Fruit fly (Drosophila melanogaster): ENCODE results near the gene CG13998.

Gene CG13998

dm6 chr2L:5943229-5944078 lies 13.2 kb downstream of the CG13998 start, which contains the start of the genes Sfp26Ad and Gpdh1 (continued):
- TF ChIP-seq crp (GFP tag; optimal IDR thresholded peaks at IDR 0.05) (peak in 1 of 2 experiments; percentile 49), fd64A (GFP tag; optimal IDR thresholded peaks at IDR 0.05) (peak; percentile 12), CG11247 (GFP tag; IDR thresholded peaks at IDR 0.05) (peak; percentile 70), CG3407 (GFP tag; optimal IDR thresholded peaks at IDR 0.05) (peak; percentile 67), CG1603 (tag; optimal IDR thresholded peaks at IDR 0.05) (peak; percentile 82), CG6175 (GFP tag; IDR thresholded peaks at IDR 0.05) (peak; percentile 57; the same call in 2 of the 3 replicates), Rx (GFP tag; IDR thresholded peaks at IDR 0.05) (peak; percentile 44), CG13894 (tag; optimal IDR thresholded peaks at IDR 0.05) (peak; percentile 60), Stat92E (GFP tag; optimal IDR thresholded peaks at IDR 0.05) (no peak), Dek (tag; optimal IDR thresholded peaks at IDR 0.05) (peak; percentile 42), fd3F (GFP tag; optimal IDR thresholded peaks at IDR 0.05) (peak; percentile 74), CG42726 (GFP tag; IDR thresholded peaks at IDR 0.05; ENCODE audit: partially characterized antibody) (0 out of 2 replicates have a peak, but pooled peaks have one; percentile 17), CG10462 (GFP tag; optimal IDR thresholded peaks at IDR 0.05) (peak; percentile 49), CG6765 (GFP tag; optimal IDR thresholded peaks at IDR 0.05) (peak; percentile 78), Aef1 (GFP tag; IDR thresholded peaks at IDR 0.05) (peak; percentile 63; the same call in 1 of the 3 replicates), CG10543 (GFP tag; optimal IDR thresholded peaks at IDR 0.05) (peak; percentile 68), ato (GFP tag; IDR thresholded peaks at IDR 0.05; ENCODE audit: partially characterized antibody) (peak; percentile 15; the same call in 1 of the 2 replicates), CG31388 (GFP tag; optimal IDR thresholded peaks at IDR 0.05) (peak; percentile 31), CG4282 (GFP tag; optimal IDR thresholded peaks at IDR 0.05) (peak; percentile 62), CG1602 (GFP tag; optimal IDR thresholded peaks at IDR 0.05) (peak; percentile 79), zen (tag; optimal IDR thresholded peaks at IDR 0.05) (peak; percentile 25), gt (GFP tag; IDR thresholded peaks at IDR 0.05) (0 out of 2 replicates have a peak, but pooled peaks have one; percentile 28), vfl (GFP tag; optimal IDR thresholded peaks at IDR 0.05) (peak; percentile 81), Atf3 (GFP tag; optimal IDR thresholded peaks at IDR 0.05) (peak; percentile 40), Sox100B (GFP tag; optimal IDR thresholded peaks at IDR 0.05) (peak; percentile 34), grn (GFP tag; optimal IDR thresholded peaks at IDR 0.05) (peak; percentile 43), tll (GFP tag; optimal IDR thresholded peaks at IDR 0.05) (peak in 1 of 2 experiments; percentile 12), BEAF-32 (GFP tag; optimal IDR thresholded peaks at IDR 0.05) (peak; percentile 66), amos (GFP tag; IDR thresholded peaks at IDR 0.05; ENCODE audit: partially characterized antibody) (peak; percentile 36), Adf1 (GFP tag; IDR thresholded peaks at IDR 0.05) (peak; percentile 63; the same call in 1 of the 2 replicates), hbn (GFP tag; IDR thresholded peaks at IDR 0.05; ENCODE audit: partially characterized antibody) (no peak; the same call in 1 of the 2 replicates), row (GFP tag; IDR thresholded peaks at IDR 0.05) (peak; percentile 77), Chrac-16 (GFP tag; optimal IDR thresholded peaks at IDR 0.05) (peak; percentile 76), crc (GFP tag; optimal IDR thresholded peaks at IDR 0.05) (peak; percentile 63), gfzf (GFP tag; optimal IDR thresholded peaks at IDR 0.05) (peak; percentile 31), slp2 (GFP tag; optimal IDR thresholded peaks at IDR 0.05) (peak; percentile 59), CG5953 (GFP tag; IDR thresholded peaks at IDR 0.05) (peak; percentile 44; the same call in 1 of the 2 replicates), tap (tag; optimal IDR thresholded peaks at IDR 0.05) (no peak), Doc3 (GFP tag; IDR thresholded peaks at IDR 0.05; ENCODE audit: partially characterized antibody) (no peak; the same call in 2 of the 3 replicates), CG2678 (tag; optimal IDR thresholded peaks at IDR 0.05) (peak; percentile 72), CG31365 (tag; optimal IDR thresholded peaks at IDR 0.05) (peak; percentile 26), CG15011 (GFP tag; optimal IDR thresholded peaks at IDR 0.05) (peak; percentile 12), B-H1 (GFP tag; IDR thresholded peaks at IDR 0.05) (no peak), trh (GFP tag; optimal IDR thresholded peaks at IDR 0.05) (peak; percentile 65), btn (GFP tag; optimal IDR thresholded peaks at IDR 0.05) (peak; percentile 11), Fer2 (tag; optimal IDR thresholded peaks at IDR 0.05) (peak; percentile 43)

Measured in whole organism, embryonic.